Fruit fly (Drosophila melanogaster) whole organism, embryonic: ENCODE results near the gene Fer3.

Source experiments
- Awh ChIP-seq: fragments of 200-800 bp; sonication (Bioruptor generic); IDR thresholded peaks from 2 replicates; pipeline ENCODE4, ENCODE4 v1.3.6; 2022; ENCODE audit warnings: missing biosample characterization, missing genetic modification characterization
- Bdp1 ChIP-seq: fragments of 200-800 bp; sonication (Bioruptor generic); optimal IDR thresholded peaks from 3 replicates; lab custom pipeline; 2016; ENCODE audit warnings: missing biosample characterization, missing genetic modification characterization
- CG1024 ChIP-seq: fragments of 200-800 bp; sonication (Bioruptor generic); IDR thresholded peaks from 2 replicates; pipeline ENCODE4 v1.3.6; 2022; ENCODE audit warnings: missing biosample characterization, missing genetic modification characterization
- CG10321 ChIP-seq: fragments of 200-800 bp; sonication (Bioruptor generic); IDR thresholded peaks from 2 replicates; pipeline ENCODE4 v1.3.6; 2022; ENCODE audit warnings: missing biosample characterization, missing genetic modification characterization
- CG11398 ChIP-seq: fragments of 200-800 bp; sonication (Bioruptor generic); optimal IDR thresholded peaks from 2 replicates; lab custom pipeline; 2016; ENCODE audit warnings: missing biosample characterization, missing genetic modification characterization
- CG11456 ChIP-seq: fragments of 200-800 bp; sonication (Bioruptor generic); IDR thresholded peaks from 3 replicates; pipeline ENCODE4 v1.3.6; 2022; ENCODE audit warnings: missing biosample characterization, missing genetic modification characterization
- CG11723 ChIP-seq: fragments of 200-800 bp; sonication (Bioruptor generic); optimal IDR thresholded peaks from 2 replicates; lab custom pipeline; 2017; ENCODE audit warnings: missing biosample characterization, mild to moderate bottlenecking, missing genetic modification characterization
- CG12104 ChIP-seq: fragments of 200-800 bp; sonication (Bioruptor generic); optimal IDR thresholded peaks from 3 replicates; lab custom pipeline; 2016; ENCODE audit warnings: missing biosample characterization, missing genetic modification characterization
- CG12219 ChIP-seq: fragments of 200-800 bp; sonication (Bioruptor generic); optimal IDR thresholded peaks from 3 replicates; lab custom pipeline; 2018; ENCODE audit warnings: missing biosample characterization, mild to moderate bottlenecking, missing genetic modification characterization
- CG12236 ChIP-seq: fragments of 200-800 bp; sonication (Bioruptor generic); optimal IDR thresholded peaks from 2 replicates; lab custom pipeline; 2016; ENCODE audit warnings: missing biosample characterization, missing genetic modification characterization
- CG1233 ChIP-seq: fragments of 200-800 bp; sonication (Bioruptor generic); optimal IDR thresholded peaks from 4 replicates; lab custom pipeline; 2018; ENCODE audit warnings: missing biosample characterization, mild to moderate bottlenecking, missing genetic modification characterization
- CG12942 ChIP-seq: fragments of 200-800 bp; sonication (Bioruptor generic); optimal IDR thresholded peaks from 3 replicates; lab custom pipeline; 2016; ENCODE audit warnings: missing biosample characterization, missing genetic modification characterization
- CG14441 ChIP-seq: fragments of 200-800 bp; sonication (Bioruptor generic); IDR thresholded peaks from 2 replicates; pipeline ENCODE4 v1.3.6; 2022; ENCODE audit warnings: missing biosample characterization, missing genetic modification characterization
- CG14710 ChIP-seq: fragments of 200-800 bp; sonication (Bioruptor generic); optimal IDR thresholded peaks from 3 replicates; lab custom pipeline; 2019; ENCODE audit warnings: missing biosample characterization, mild to moderate bottlenecking, missing genetic modification characterization, moderate library complexity
- CG1529 ChIP-seq: fragments of 200-800 bp; sonication (Bioruptor generic); optimal IDR thresholded peaks from 3 replicates; lab custom pipeline; 2018; ENCODE audit warnings: missing biosample characterization, missing genetic modification characterization
- CG2129 ChIP-seq: fragments of 200-800 bp; sonication (Bioruptor generic); IDR thresholded peaks from 2 replicates; pipeline ENCODE4 v1.3.6; 2022; ENCODE audit warnings: missing biosample characterization, missing genetic modification characterization; ENCODE audit not compliant: partially characterized antibody
- CG31441 ChIP-seq: fragments of 200-800 bp; sonication (Bioruptor generic); IDR thresholded peaks from 2 replicates; pipeline ENCODE4 v1.3.6; 2022; ENCODE audit warnings: missing biosample characterization, missing genetic modification characterization
- CG4820 ChIP-seq: fragments of 200-800 bp; sonication (Bioruptor generic); optimal IDR thresholded peaks from 3 replicates; lab custom pipeline; 2016; ENCODE audit warnings: missing biosample characterization, missing genetic modification characterization
- CG5245 ChIP-seq: fragments of 200-800 bp; sonication (Bioruptor generic); optimal IDR thresholded peaks from 3 replicates; lab custom pipeline; 2016; ENCODE audit warnings: missing biosample characterization, missing genetic modification characterization
- CG8359 ChIP-seq: fragments of 200-800 bp; sonication (Bioruptor generic); optimal IDR thresholded peaks from 2 replicates; lab custom pipeline; 2017; ENCODE audit warnings: missing biosample characterization, mild to moderate bottlenecking, missing genetic modification characterization, borderline replicate concordance
- CG8478 ChIP-seq: fragments of >200 bp; optimal IDR thresholded peaks from 2 replicates; lab custom pipeline; 2018
- CG9876 ChIP-seq: fragments of 200-800 bp; sonication (Bioruptor generic); optimal IDR thresholded peaks from 2 replicates; lab custom pipeline; 2016; ENCODE audit warnings: missing biosample characterization, missing genetic modification characterization
- Camta ChIP-seq: fragments of 200-800 bp; sonication (Bioruptor generic); optimal IDR thresholded peaks from 2 replicates; lab custom pipeline; 2016; ENCODE audit warnings: missing biosample characterization, missing genetic modification characterization
- Chrac-16 ChIP-seq: fragments of 200-800 bp; sonication (Bioruptor generic); optimal IDR thresholded peaks from 3 replicates; lab custom pipeline; 2016; ENCODE audit warnings: missing biosample characterization, missing genetic modification characterization
- CrebB ChIP-seq: fragments of 200-800 bp; sonication (Bioruptor generic); optimal IDR thresholded peaks from 3 replicates; lab custom pipeline; 2018; ENCODE audit warnings: missing biosample characterization, mild to moderate bottlenecking, missing genetic modification characterization
- D19B ChIP-seq: fragments of 200-800 bp; sonication (Bioruptor generic); optimal IDR thresholded peaks from 2 replicates; lab custom pipeline; 2017; ENCODE audit warnings: missing biosample characterization, mild to moderate bottlenecking, missing genetic modification characterization
- E2f2 ChIP-seq: fragments of 200-800 bp; sonication (Bioruptor generic); IDR thresholded peaks from 2 replicates; pipeline ENCODE4 v1.3.6; 2022; ENCODE audit warnings: missing biosample characterization, missing genetic modification characterization
- HLHmδ ChIP-seq: fragments of 200-800 bp; sonication (Bioruptor generic); optimal IDR thresholded peaks from 2 replicates; lab custom pipeline; 2018; ENCODE audit warnings: missing biosample characterization, mild to moderate bottlenecking, missing genetic modification characterization, moderate library complexity
- HmgZ ChIP-seq: fragments of 200-800 bp; sonication (Bioruptor generic); optimal IDR thresholded peaks from 2 replicates; lab custom pipeline; 2018; ENCODE audit warnings: missing biosample characterization, mild to moderate bottlenecking, missing genetic modification characterization
- Ravus ChIP-seq: fragments of 200-800 bp; sonication (Bioruptor generic); IDR thresholded peaks from 2 replicates; pipeline ENCODE4 v1.3.6; 2022; ENCODE audit warnings: missing biosample characterization, missing genetic modification characterization
- Xrp1 ChIP-seq: fragments of 200-800 bp; sonication (Bioruptor generic); IDR thresholded peaks from 2 replicates; pipeline ENCODE4 v1.3.6; 2022; ENCODE audit warnings: missing biosample characterization, missing genetic modification characterization
- abd-A ChIP-seq: fragments of 200-800 bp; sonication (Bioruptor generic); optimal IDR thresholded peaks from 3 replicates; lab custom pipeline; 2019; ENCODE audit warnings: missing biosample characterization, mild to moderate bottlenecking, missing genetic modification characterization, moderate library complexity
- ase ChIP-seq: fragments of 200-800 bp; sonication (Bioruptor generic); IDR thresholded peaks from 3 replicates; pipeline ENCODE4 v1.3.6; 2022; ENCODE audit warnings: missing biosample characterization, missing genetic modification characterization
- bigmax ChIP-seq: fragments of 200-800 bp; sonication (Bioruptor generic); optimal IDR thresholded peaks from 2 replicates; lab custom pipeline; 2018; ENCODE audit warnings: missing biosample characterization, mild to moderate bottlenecking, missing genetic modification characterization
- cato ChIP-seq: fragments of 200-800 bp; sonication (Bioruptor generic); optimal IDR thresholded peaks from 2 replicates; lab custom pipeline; 2016; ENCODE audit warnings: missing biosample characterization, missing genetic modification characterization, borderline replicate concordance
- chif ChIP-seq, 2 experiments: fragments of 200-800 bp; sonication (Bioruptor generic); optimal IDR thresholded peaks; 3 replicates each; lab custom pipeline; 2016; ENCODE audit warnings: missing biosample characterization in 2 of 2, missing genetic modification characterization in 2 of 2
- crol ChIP-seq: fragments of 200-800 bp; sonication (Bioruptor generic); IDR thresholded peaks from 2 replicates; pipeline ENCODE4 v1.3.6; 2022; ENCODE audit warnings: missing biosample characterization, missing genetic modification characterization
- dm ChIP-seq: fragments of 200-800 bp; sonication (Bioruptor generic); optimal IDR thresholded peaks from 3 replicates; lab custom pipeline; 2016; ENCODE audit warnings: missing biosample characterization, missing genetic modification characterization
- fd102C ChIP-seq: fragments of 200-800 bp; sonication (Bioruptor generic); optimal IDR thresholded peaks from 2 replicates; lab custom pipeline; 2018; ENCODE audit warnings: missing biosample characterization, mild to moderate bottlenecking, missing genetic modification characterization, moderate library complexity
- lbe ChIP-seq: fragments of 200-800 bp; sonication (Bioruptor generic); optimal IDR thresholded peaks from 2 replicates; lab custom pipeline; 2016; ENCODE audit warnings: missing biosample characterization, mild to moderate bottlenecking, missing genetic modification characterization
- nom ChIP-seq: fragments of 200-800 bp; sonication (Bioruptor generic); optimal IDR thresholded peaks from 2 replicates; lab custom pipeline; 2017; ENCODE audit warnings: missing biosample characterization, missing genetic modification characterization, mild to moderate bottlenecking, moderate library complexity, missing genetic modification reagents
- peb ChIP-seq: fragments of 200-800 bp; sonication (Bioruptor generic); IDR thresholded peaks from 2 replicates; pipeline ENCODE4 v1.3.6; 2022; ENCODE audit warnings: missing biosample characterization, missing genetic modification characterization
- phol ChIP-seq: fragments of 200-800 bp; sonication (Bioruptor generic); optimal IDR thresholded peaks from 3 replicates; lab custom pipeline; 2018; ENCODE audit warnings: missing biosample characterization, mild to moderate bottlenecking, missing genetic modification characterization, moderate library complexity
- pros ChIP-seq: fragments of 200-800 bp; sonication (Bioruptor generic); optimal IDR thresholded peaks from 3 replicates; lab custom pipeline; 2019; ENCODE audit warnings: missing biosample characterization, mild to moderate bottlenecking, missing genetic modification characterization, moderate library complexity
- pum ChIP-seq: fragments of 200-800 bp; sonication (Bioruptor generic); optimal IDR thresholded peaks from 2 replicates; lab custom pipeline; 2016; ENCODE audit warnings: missing biosample characterization, missing genetic modification characterization
- repo ChIP-seq: fragments of 200-800 bp; sonication (Bioruptor generic); optimal IDR thresholded peaks from 2 replicates; lab custom pipeline; 2016; ENCODE audit warnings: missing biosample characterization, missing genetic modification characterization
- run ChIP-seq: fragments of 200-800 bp; sonication (Bioruptor generic); optimal IDR thresholded peaks from 3 replicates; lab custom pipeline; 2018; ENCODE audit warnings: missing biosample characterization, mild to moderate bottlenecking, missing genetic modification characterization
- sens-2 ChIP-seq: fragments of 200-800 bp; sonication (Bioruptor generic); IDR thresholded peaks from 2 replicates; pipeline ENCODE4 v1.3.6; 2022; ENCODE audit warnings: missing biosample characterization, missing genetic modification characterization
- shn ChIP-seq: fragments of 200-800 bp; sonication (Bioruptor generic); optimal IDR thresholded peaks from 3 replicates; lab custom pipeline; 2016; ENCODE audit warnings: missing biosample characterization, missing genetic modification characterization
- sim ChIP-seq: fragments of 200-800 bp; sonication (Bioruptor generic); IDR thresholded peaks from 2 replicates; pipeline ENCODE4 v1.3.6; 2022; ENCODE audit warnings: missing biosample characterization, missing genetic modification characterization
- so ChIP-seq: fragments of 200-800 bp; sonication (Bioruptor generic); IDR thresholded peaks from 3 replicates; pipeline ENCODE4 v1.3.6; 2022; ENCODE audit warnings: missing biosample characterization, missing genetic modification characterization
- sqz ChIP-seq: fragments of 200-800 bp; sonication (Bioruptor generic); optimal IDR thresholded peaks from 3 replicates; lab custom pipeline; 2018; ENCODE audit warnings: missing biosample characterization, mild to moderate bottlenecking, missing genetic modification characterization
- trem ChIP-seq: fragments of 200-800 bp; optimal IDR thresholded peaks from 3 replicates; lab custom pipeline; 2019; ENCODE audit warnings: missing biosample characterization, mild to moderate bottlenecking, missing genetic modification characterization, moderate library complexity

Gene Fer3

dm6 chr3R:11688055-11688454, 6.1 kb downstream of the Fer3 start, which contains the start of gene CG6834 (continued):
- TF ChIP-seq CG12104 (GFP tag; lab: Kevin White, UChicago), result no peak
- no peak for TF ChIP-seq sqz (GFP tag; lab: Kevin White, UChicago)
- TF ChIP-seq CG10321 (GFP tag; lab: Robert Waterston, UW), result no peak
- no peak for TF ChIP-seq CG14441 (GFP tag; lab: Robert Waterston, UW)
- TF ChIP-seq phol (tag; lab: Kevin White, UChicago), result no peak
- TF ChIP-seq peb (GFP tag; lab: Robert Waterston, UW), result no peak
- no peak for TF ChIP-seq E2f2
- TF ChIP-seq Xrp1 (GFP tag; lab: Robert Waterston, UW), result no peak
- no peak for TF ChIP-seq cato (GFP tag; lab: Kevin White, UChicago)
- no peak for TF ChIP-seq pros (GFP tag; lab: Kevin White, UChicago)
- no peak for TF ChIP-seq CG5245 (GFP tag; lab: Kevin White, UChicago)
- no peak for TF ChIP-seq HmgZ (tag; lab: Kevin White, UChicago)
- TF ChIP-seq CG4820 (GFP tag; lab: Kevin White, UChicago), result no peak
- no peak for TF ChIP-seq pum (GFP tag; lab: Kevin White, UChicago)
- TF ChIP-seq sens-2 (GFP tag; lab: Robert Waterston, UW), result no peak
- TF ChIP-seq dm (GFP tag; lab: Kevin White, UChicago), result no peak
- no peak for TF ChIP-seq CG1529 (GFP tag; lab: Kevin White, UChicago)
- no peak for TF ChIP-seq CG12942
- no peak for TF ChIP-seq CG11456
- TF ChIP-seq trem (tag; lab: Kevin White, UChicago), result no peak
- TF ChIP-seq CG11723, result peak; percentile 15
- no peak for TF ChIP-seq crol
- no peak for TF ChIP-seq shn (GFP tag; lab: Kevin White, UChicago)
- no peak for TF ChIP-seq Ravus (GFP tag; lab: Robert Waterston, UW)
- no peak for TF ChIP-seq CG1024
- no peak for TF ChIP-seq Awh (GFP tag; lab: Robert Waterston, UW)
- TF ChIP-seq Camta (GFP tag; lab: Kevin White, UChicago), result no peak
- no peak for TF ChIP-seq CG8478 (lab: Kevin White, UChicago)
- no peak for TF ChIP-seq CG11398 (GFP tag; lab: Kevin White, UChicago)
- no peak for TF ChIP-seq CG8359 (GFP tag; lab: Kevin White, UChicago)
- no peak for TF ChIP-seq Bdp1 (GFP tag; lab: Kevin White, UChicago)
- TF ChIP-seq abd-A (tag; lab: Kevin White, UChicago), result no peak
- no peak for TF ChIP-seq bigmax (GFP tag; lab: Kevin White, UChicago)
- TF ChIP-seq lbe, result no peak
- TF ChIP-seq nom (GFP tag; lab: Kevin White, UChicago), result no peak
- TF ChIP-seq CrebB (tag; lab: Kevin White, UChicago), result peak; percentile 62
- TF ChIP-seq CG9876 (GFP tag; lab: Kevin White, UChicago), result no peak
- TF ChIP-seq fd102C (GFP tag; lab: Kevin White, UChicago), result no peak
- no peak for TF ChIP-seq HLHmδ
- no peak for TF ChIP-seq run (tag; lab: Kevin White, UChicago)
- TF ChIP-seq sim, result no peak
- TF ChIP-seq so (GFP tag; lab: Robert Waterston, UW), result no peak
- TF ChIP-seq CG14710, result no peak
- TF ChIP-seq repo (GFP tag; lab: Kevin White, UChicago), result no peak
- no peak for TF ChIP-seq Chrac-16
- no peak for TF ChIP-seq CG12236
- no peak for TF ChIP-seq CG2129 (GFP tag; lab: Robert Waterston, UW)
- no peak for TF ChIP-seq D19B (GFP tag; lab: Kevin White, UChicago)
- TF ChIP-seq CG31441 (GFP tag; lab: Robert Waterston, UW), result no peak
- no peak for TF ChIP-seq CG1233
- TF ChIP-seq chif (GFP tag; optimal IDR thresholded peaks at IDR 0.05; lab: Kevin White, UChicago), result no peak
- peak; percentile 28 for TF ChIP-seq CG12219
- TF ChIP-seq ase (GFP tag; lab: Robert Waterston, UW), result no peak
